Fruit fly (Drosophila melanogaster) whole organism, embryonic: ENCODE results near the gene AhcyL1.
A peak's percentile ranks its signal among the peaks of the same experiment; 100 is the strongest.

ENCODE experiments used
- Bteb2 ChIP-seq: fragments of 200-800 bp; sonication (Bioruptor generic); optimal IDR thresholded peaks from 2 replicates; lab custom pipeline; 2016; ENCODE audit warnings: missing biosample characterization, missing genetic modification characterization
- CG10147 ChIP-seq: fragments of 200-800 bp; sonication (Bioruptor generic); optimal IDR thresholded peaks from 2 replicates; lab custom pipeline; 2019; ENCODE audit warnings: missing biosample characterization, mild to moderate bottlenecking, missing genetic modification characterization, moderate library complexity
- CG10654 ChIP-seq: fragments of 200-800 bp; sonication (Bioruptor generic); optimal IDR thresholded peaks from 2 replicates; lab custom pipeline; 2016; ENCODE audit warnings: missing biosample characterization, missing genetic modification characterization
- CG11560 ChIP-seq: fragments of 200-800 bp; sonication (Bioruptor generic); IDR thresholded peaks from 3 replicates; pipeline ENCODE4 v1.3.6; 2022; ENCODE audit warnings: missing biosample characterization, missing genetic modification characterization
- CG12104 ChIP-seq: fragments of 200-800 bp; sonication (Bioruptor generic); optimal IDR thresholded peaks from 3 replicates; lab custom pipeline; 2016; ENCODE audit warnings: missing biosample characterization, missing genetic modification characterization
- CG14014 ChIP-seq: fragments of 200-800 bp; sonication (Bioruptor generic); IDR thresholded peaks from 2 replicates; pipeline ENCODE4 v1.3.6; 2022; ENCODE audit warnings: missing biosample characterization, missing genetic modification characterization
- CG14050 ChIP-seq: fragments of 200-800 bp; sonication (Bioruptor generic); IDR thresholded peaks from 3 replicates; pipeline ENCODE4 v1.3.6; 2022; ENCODE audit warnings: missing biosample characterization, missing genetic modification characterization
- CG14965 ChIP-seq: fragments of 200-800 bp; sonication (Bioruptor generic); optimal IDR thresholded peaks from 2 replicates; lab custom pipeline; 2016; ENCODE audit warnings: missing biosample characterization, missing genetic modification characterization, borderline replicate concordance
- CG16779 ChIP-seq: fragments of 200-800 bp; sonication (Bioruptor generic); IDR thresholded peaks from 2 replicates; pipeline ENCODE4 v1.3.6; 2022; ENCODE audit warnings: missing biosample characterization, missing genetic modification characterization
- CG16815 ChIP-seq: fragments of 200-800 bp; sonication (Bioruptor generic); optimal IDR thresholded peaks from 3 replicates; lab custom pipeline; 2017; ENCODE audit warnings: missing biosample characterization, mild to moderate bottlenecking, missing genetic modification characterization
- CG2712 ChIP-seq: fragments of 200-800 bp; optimal IDR thresholded peaks from 3 replicates; lab custom pipeline; 2019; ENCODE audit warnings: missing biosample characterization, mild to moderate bottlenecking, missing genetic modification characterization, moderate library complexity
- CG32772 ChIP-seq: fragments of 200-800 bp; sonication (Bioruptor generic); IDR thresholded peaks from 2 replicates; pipeline ENCODE4 v1.3.6; 2022; ENCODE audit warnings: missing biosample characterization, missing genetic modification characterization
- CG33557 ChIP-seq: fragments of 200-800 bp; sonication (Bioruptor generic); optimal IDR thresholded peaks from 2 replicates; lab custom pipeline; 2019; ENCODE audit warnings: missing biosample characterization, mild to moderate bottlenecking, missing genetic modification characterization, moderate library complexity
- CG3847 ChIP-seq: fragments of 200-800 bp; sonication (Bioruptor generic); IDR thresholded peaks from 2 replicates; pipeline ENCODE4 v1.3.6; 2022; ENCODE audit warnings: missing biosample characterization, missing genetic modification characterization
- CG4404 ChIP-seq: fragments of 200-800 bp; sonication (Bioruptor generic); IDR thresholded peaks from 2 replicates; pipeline ENCODE4 v1.3.6; 2022; ENCODE audit warnings: missing biosample characterization, missing genetic modification characterization
- CG6683 ChIP-seq: fragments of 200-800 bp; sonication (Bioruptor generic); optimal IDR thresholded peaks from 2 replicates; lab custom pipeline; 2017; ENCODE audit warnings: missing biosample characterization, mild to moderate bottlenecking, missing genetic modification characterization, missing genetic modification reagents
- CG6791 ChIP-seq: fragments of 200-800 bp; sonication (Bioruptor generic); IDR thresholded peaks from 3 replicates; pipeline ENCODE4 v1.3.6; 2022; ENCODE audit warnings: missing biosample characterization, missing genetic modification characterization; ENCODE audit not compliant: partially characterized antibody
- CG7271 ChIP-seq: fragments of 200-800 bp; sonication (Bioruptor generic); optimal IDR thresholded peaks from 2 replicates; lab custom pipeline; 2018; ENCODE audit warnings: missing biosample characterization, mild to moderate bottlenecking, missing genetic modification characterization, moderate library complexity
- CG7839 ChIP-seq: fragments of 200-800 bp; sonication (Bioruptor generic); optimal IDR thresholded peaks from 3 replicates; lab custom pipeline; 2018; ENCODE audit warnings: missing biosample characterization, mild to moderate bottlenecking, missing genetic modification characterization, moderate library complexity
- CG7928 ChIP-seq: fragments of 200-800 bp; sonication (Bioruptor generic); optimal IDR thresholded peaks from 2 replicates; lab custom pipeline; 2017; ENCODE audit warnings: missing biosample characterization, mild to moderate bottlenecking, missing genetic modification characterization
- CG8281 ChIP-seq: fragments of 200-800 bp; sonication (Bioruptor generic); optimal IDR thresholded peaks from 2 replicates; lab custom pipeline; 2018; ENCODE audit warnings: missing biosample characterization, mild to moderate bottlenecking, missing genetic modification characterization, moderate library complexity
- D19A ChIP-seq: fragments of 200-800 bp; optimal IDR thresholded peaks from 3 replicates; lab custom pipeline; 2019; ENCODE audit warnings: missing biosample characterization, mild to moderate bottlenecking, missing genetic modification characterization, moderate library complexity
- Dll ChIP-seq: fragments of 200-800 bp; sonication (Bioruptor generic); IDR thresholded peaks from 4 replicates; pipeline ENCODE4 v1.3.6; 2022; ENCODE audit warnings: missing biosample characterization, missing genetic modification characterization; ENCODE audit not compliant: partially characterized antibody
- HLHmδ ChIP-seq: fragments of 200-800 bp; sonication (Bioruptor generic); optimal IDR thresholded peaks from 2 replicates; lab custom pipeline; 2018; ENCODE audit warnings: missing biosample characterization, mild to moderate bottlenecking, missing genetic modification characterization, moderate library complexity
- Hr3 ChIP-seq: fragments of 200-800 bp; sonication (Bioruptor generic); optimal IDR thresholded peaks from 3 replicates; lab custom pipeline; 2016; ENCODE audit warnings: missing biosample characterization, missing genetic modification characterization
- MBD-R2 ChIP-seq: fragments of 200-800 bp; sonication (Bioruptor generic); IDR thresholded peaks from 2 replicates; pipeline ENCODE4 v1.3.6; 2022; ENCODE audit warnings: missing biosample characterization, missing genetic modification characterization
- Opbp ChIP-seq: fragments of 200-800 bp; sonication (Bioruptor generic); IDR thresholded peaks from 3 replicates; pipeline ENCODE4 v1.3.6; 2022; ENCODE audit warnings: missing biosample characterization, missing genetic modification characterization; ENCODE audit not compliant: partially characterized antibody
- Optix ChIP-seq: fragments of 200-800 bp; sonication (Bioruptor generic); IDR thresholded peaks from 3 replicates; pipeline ENCODE4 v1.3.6; 2022; ENCODE audit warnings: missing biosample characterization, missing genetic modification characterization
- Sry-β ChIP-seq: fragments of 200-800 bp; sonication (Bioruptor generic); optimal IDR thresholded peaks from 2 replicates; lab custom pipeline; 2018; ENCODE audit warnings: missing biosample characterization, mild to moderate bottlenecking, missing genetic modification characterization, moderate library complexity
- Taf1 ChIP-seq: fragments of 200-800 bp; sonication (Bioruptor generic); IDR thresholded peaks from 2 replicates; pipeline ENCODE4 v1.3.6; 2022; ENCODE audit warnings: missing biosample characterization, missing genetic modification characterization
- Usf ChIP-seq: fragments of 200-800 bp; sonication (Bioruptor generic); optimal IDR thresholded peaks from 2 replicates; lab custom pipeline; 2017; ENCODE audit warnings: missing genotype, missing biosample characterization, missing genetic modification characterization
- crol ChIP-seq: fragments of 200-800 bp; sonication (Bioruptor generic); IDR thresholded peaks from 2 replicates; pipeline ENCODE4 v1.3.6; 2022; ENCODE audit warnings: missing biosample characterization, missing genetic modification characterization
- dm ChIP-seq: fragments of 200-800 bp; sonication (Bioruptor generic); optimal IDR thresholded peaks from 3 replicates; lab custom pipeline; 2016; ENCODE audit warnings: missing biosample characterization, missing genetic modification characterization
- ems ChIP-seq: fragments of 200-800 bp; sonication (Bioruptor generic); optimal IDR thresholded peaks from 3 replicates; lab custom pipeline; 2016; ENCODE audit warnings: missing biosample characterization, missing genetic modification characterization
- exex ChIP-seq: fragments of 200-800 bp; sonication (Bioruptor generic); optimal IDR thresholded peaks from 4 replicates; lab custom pipeline; 2018; ENCODE audit warnings: missing biosample characterization, mild to moderate bottlenecking, missing genetic modification characterization, moderate library complexity
- fd96Cb ChIP-seq: fragments of 200-800 bp; sonication (Bioruptor generic); optimal IDR thresholded peaks from 2 replicates; lab custom pipeline; 2018; ENCODE audit warnings: missing biosample characterization, mild to moderate bottlenecking, missing genetic modification characterization, moderate library complexity
- fru ChIP-seq: fragments of >200 bp; optimal IDR thresholded peaks from 2 replicates; lab custom pipeline; 2017
- gcm ChIP-seq: fragments of 200-800 bp; sonication (Bioruptor generic); optimal IDR thresholded peaks from 2 replicates; lab custom pipeline; 2019; ENCODE audit warnings: missing biosample characterization, mild to moderate bottlenecking, missing genetic modification characterization, moderate library complexity
- grau ChIP-seq: fragments of 200-800 bp; optimal IDR thresholded peaks from 3 replicates; lab custom pipeline; 2019; ENCODE audit warnings: missing biosample characterization, mild to moderate bottlenecking, missing genetic modification characterization, moderate library complexity
- hb ChIP-seq: fragments of 200-800 bp; sonication (Bioruptor generic); IDR thresholded peaks from 3 replicates; pipeline ENCODE4 v1.3.6; 2022; ENCODE audit warnings: missing biosample characterization, missing genetic modification characterization; ENCODE audit not compliant: partially characterized antibody
- hkb ChIP-seq, 2 experiments: fragments of 200-800 bp in 1 of 2; fragments of >200 bp in 1 of 2; sonication (Bioruptor generic) in 1 of 2; IDR thresholded peaks in 1 of 2; optimal IDR thresholded peaks in 1 of 2; 2 replicates each; pipeline versions ENCODE4 v1.3.6 to Lab custom; 2017 to 2022; ENCODE audit warnings: missing biosample characterization in 1 of 2, missing genetic modification characterization in 1 of 2
- nom ChIP-seq: fragments of 200-800 bp; sonication (Bioruptor generic); optimal IDR thresholded peaks from 2 replicates; lab custom pipeline; 2017; ENCODE audit warnings: missing biosample characterization, missing genetic modification characterization, mild to moderate bottlenecking, moderate library complexity, missing genetic modification reagents
- odd ChIP-seq: fragments of 200-800 bp; sonication (Bioruptor generic); optimal IDR thresholded peaks from 2 replicates; lab custom pipeline; 2017; ENCODE audit warnings: missing biosample characterization, mild to moderate bottlenecking, missing genetic modification characterization
- repo ChIP-seq: fragments of 200-800 bp; sonication (Bioruptor generic); optimal IDR thresholded peaks from 2 replicates; lab custom pipeline; 2016; ENCODE audit warnings: missing biosample characterization, missing genetic modification characterization
- sr ChIP-seq: fragments of 200-800 bp; sonication (Bioruptor generic); IDR thresholded peaks from 3 replicates; pipeline ENCODE4 v1.3.6; 2022; ENCODE audit warnings: missing biosample characterization, missing genetic modification characterization
- tio ChIP-seq: fragments of 200-800 bp; sonication (Bioruptor generic); optimal IDR thresholded peaks from 2 replicates; lab custom pipeline; 2017; ENCODE audit warnings: missing biosample characterization, missing genetic modification characterization, inconsistent platforms
- tll ChIP-seq, 2 experiments: fragments of 200-800 bp in 1 of 2; fragments of >200 bp in 1 of 2; sonication (Bioruptor generic) in 1 of 2; optimal IDR thresholded peaks; 2 replicates each; lab custom pipeline; 2017 to 2019; ENCODE audit warnings: missing biosample characterization in 2 of 2, missing genetic modification characterization in 2 of 2, mild to moderate bottlenecking in 1 of 2, moderate library complexity in 1 of 2
- zen2 ChIP-seq: fragments of 200-800 bp; sonication (Bioruptor generic); IDR thresholded peaks from 3 replicates; pipeline ENCODE4 v1.3.6; 2022; ENCODE audit warnings: missing biosample characterization, missing genetic modification characterization; ENCODE audit not compliant: partially characterized antibody
- zfh1 ChIP-seq: fragments of 200-800 bp; sonication (Bioruptor generic); IDR thresholded peaks from 3 replicates; pipeline ENCODE4 v1.3.6; 2022; ENCODE audit warnings: missing biosample characterization, missing genetic modification characterization

Gene AhcyL1

dm6 chr3L:2773968-2774461 lies 1.9 kb upstream of the AhcyL1 start, which contains the start of the genes CG12093 and Atg2 (continued):
- peak; percentile 74 for TF ChIP-seq CG8281 (tag; lab: Kevin White, UChicago)
- peak; percentile 46; the same call in 1 of the 3 replicates for TF ChIP-seq Opbp (GFP tag; lab: Robert Waterston, UW)
- peak; percentile 87 for TF ChIP-seq CG10654 (GFP tag; lab: Kevin White, UChicago)
- peak; percentile 73 for TF ChIP-seq CG6683 (GFP tag; lab: Kevin White, UChicago)
- peak; percentile 93 for TF ChIP-seq CG4404 (GFP tag; lab: Robert Waterston, UW)
- peak; percentile 86 for TF ChIP-seq CG16779 (GFP tag; lab: Robert Waterston, UW)
- TF ChIP-seq fru (lab: Kevin White, UChicago), result no peak
- TF ChIP-seq Dll (GFP tag; lab: Robert Waterston, UW), result no peak
- peak; percentile 87 for TF ChIP-seq CG12104 (GFP tag; lab: Kevin White, UChicago)
- TF ChIP-seq tll (GFP tag; optimal IDR thresholded peaks at IDR 0.05; lab: Kevin White, UChicago), result peak; percentile 24 to 85
- TF ChIP-seq zfh1 (GFP tag; lab: Robert Waterston, UW), result peak; percentile 92
- peak; percentile 86 for TF ChIP-seq Usf
- peak; percentile 36 for TF ChIP-seq CG7271 (tag; lab: Kevin White, UChicago)
- TF ChIP-seq grau (tag; lab: Kevin White, UChicago), result peak; percentile 94
- peak; percentile 88 for TF ChIP-seq gcm (GFP tag; lab: Kevin White, UChicago)
- peak; percentile 84 for TF ChIP-seq Taf1 (GFP tag; lab: Robert Waterston, UW)
- peak; percentile 94 for TF ChIP-seq CG2712
- no peak for TF ChIP-seq Sry-β (GFP tag; lab: Kevin White, UChicago)
- peak; percentile 78 for TF ChIP-seq D19A (tag; lab: Kevin White, UChicago)
- TF ChIP-seq CG11560 (tag; lab: Robert Waterston, UW), result peak; percentile 78
- peak; percentile 92 for TF ChIP-seq CG16815 (GFP tag; lab: Kevin White, UChicago)
- peak; percentile 61 for TF ChIP-seq MBD-R2 (GFP tag; lab: Robert Waterston, UW)
- TF ChIP-seq CG14050, result peak; percentile 88
- TF ChIP-seq sr, result peak; percentile 51; the same call in 1 of the 3 replicates
- 0 out of 3 replicates have a peak, but pooled peaks have one; percentile 21 for TF ChIP-seq CG6791
- TF ChIP-seq hkb (optimal IDR thresholded peaks at IDR 0.05; lab: Kevin White, UChicago), result no peak
- TF ChIP-seq hkb (GFP tag; IDR thresholded peaks at IDR 0.05; lab: Robert Waterston, UW), result peak; percentile 82
- no peak for TF ChIP-seq CG14965 (GFP tag; lab: Kevin White, UChicago)
- TF ChIP-seq hb, result no peak
- TF ChIP-seq crol, result peak; percentile 41
- TF ChIP-seq Bteb2 (GFP tag; lab: Kevin White, UChicago), result peak; percentile 88
- peak; percentile 83 for TF ChIP-seq CG10147
- TF ChIP-seq nom (GFP tag; lab: Kevin White, UChicago), result peak; percentile 80
- TF ChIP-seq CG7839 (tag; lab: Kevin White, UChicago), result peak; percentile 93
- TF ChIP-seq dm (GFP tag; lab: Kevin White, UChicago), result peak; percentile 31
- TF ChIP-seq zen2 (GFP tag; lab: Robert Waterston, UW), result no peak
- no peak for TF ChIP-seq tio (GFP tag; lab: Kevin White, UChicago)
- peak; percentile 96 for TF ChIP-seq CG3847 (GFP tag; lab: Robert Waterston, UW)
- peak; percentile 74 for TF ChIP-seq exex
- TF ChIP-seq Hr3 (GFP tag; lab: Kevin White, UChicago), result peak; percentile 95
- TF ChIP-seq CG7928 (GFP tag; lab: Kevin White, UChicago), result peak; percentile 62
- TF ChIP-seq CG32772 (GFP tag; lab: Robert Waterston, UW), result peak; percentile 93
- peak; percentile 42 for TF ChIP-seq repo (GFP tag; lab: Kevin White, UChicago)
- peak; percentile 86 for TF ChIP-seq CG33557 (GFP tag; lab: Kevin White, UChicago)
- TF ChIP-seq odd (GFP tag; lab: Kevin White, UChicago), result peak; percentile 79
- peak; percentile 94 for TF ChIP-seq CG14014 (GFP tag; lab: Robert Waterston, UW)
- no peak for TF ChIP-seq HLHmδ (GFP tag; lab: Kevin White, UChicago)
- peak; percentile 83 for TF ChIP-seq ems (GFP tag; lab: Kevin White, UChicago)
- peak; percentile 87 for TF ChIP-seq fd96Cb
- TF ChIP-seq Optix (GFP tag; lab: Robert Waterston, UW), result peak; percentile 71; the same call in 1 of the 3 replicates
